Worm (Caenorhabditis elegans): ENCODE results near the gene fbxa-134.

ce11 chrV:17317297-17317696, 35.4 kb downstream of the fbxa-134 start:
- TF ChIP-seq ceh-82 (tag; optimal IDR thresholded peaks at IDR 0.05) (no peak), ama-1 (optimal IDR thresholded peaks at IDR 0.05) (no peak), snpc-4 (tag; optimal IDR thresholded peaks at IDR 0.05) (no peak), egl-27 (tag; optimal IDR thresholded peaks at IDR 0.05) (no peak), skn-1 (tag; optimal IDR thresholded peaks at IDR 0.05) (no peak), lin-39 (tag; optimal IDR thresholded peaks at IDR 0.05) (no peak), jun-1 (tag; optimal IDR thresholded peaks at IDR 0.05) (no peak)

Measured in whole organism, L1 larva.